Fruit fly (Drosophila melanogaster): ENCODE measurements around the gene TTLL6B.

DNA sequence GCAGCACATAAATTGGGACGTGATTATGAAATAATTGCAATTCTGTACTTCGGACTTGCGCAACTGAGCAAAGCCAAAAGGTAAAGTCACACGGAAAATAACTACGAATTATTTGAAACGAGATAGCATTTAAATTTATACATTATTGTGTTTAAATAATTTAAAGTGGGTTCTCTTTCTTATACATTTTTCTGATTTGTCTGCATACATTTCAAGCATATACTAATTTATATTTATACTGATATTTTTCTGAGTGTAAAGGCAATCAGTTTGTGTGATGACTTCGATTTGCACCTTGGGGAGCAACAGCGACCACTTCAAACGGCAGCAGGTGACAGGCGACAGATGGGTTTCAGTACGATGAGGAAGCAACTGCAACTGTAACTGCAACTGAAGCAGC is 25.3 kb downstream of the TTLL6B start:
- no peak for TF ChIP-seq Dfd (GFP tag; optimal IDR thresholded peaks at IDR 0.05)
- TF ChIP-seq Hr78 (GFP tag; optimal IDR thresholded peaks at IDR 0.05), result no peak
- TF ChIP-seq lola (GFP tag; optimal IDR thresholded peaks at IDR 0.05), result no peak
- no peak for TF ChIP-seq h (GFP tag; optimal IDR thresholded peaks at IDR 0.05)
- no peak for TF ChIP-seq OdsH (GFP tag; optimal IDR thresholded peaks at IDR 0.05)
- no peak for TF ChIP-seq CG32264 (GFP tag; optimal IDR thresholded peaks at IDR 0.05)
- no peak for TF ChIP-seq pan (optimal IDR thresholded peaks at IDR 0.05)
- TF ChIP-seq Hnf4 (GFP tag; optimal IDR thresholded peaks at IDR 0.05), result no peak
- no peak for TF ChIP-seq Rel (GFP tag; optimal IDR thresholded peaks at IDR 0.05)
- no peak for TF ChIP-seq Rel (tag; optimal IDR thresholded peaks at IDR 0.05)
- no peak for TF ChIP-seq N (GFP tag; optimal IDR thresholded peaks at IDR 0.05)
- no peak for TF ChIP-seq rgr (GFP tag; optimal IDR thresholded peaks at IDR 0.05)
- no peak for TF ChIP-seq Dif (GFP tag; optimal IDR thresholded peaks at IDR 0.05; ENCODE audit: partially characterized antibody)
